Fruit fly (Drosophila melanogaster) whole organism, embryonic: ENCODE results near the gene CG13032.

ENCODE experiments used
- CG10565 ChIP-seq: fragments of 200-800 bp; sonication (Bioruptor generic); optimal IDR thresholded peaks from 3 replicates; lab custom pipeline; 2016; ENCODE audit warnings: missing biosample characterization, mild to moderate bottlenecking, missing genetic modification characterization
- CG2889 ChIP-seq: fragments of 200-800 bp; sonication (Bioruptor generic); IDR thresholded peaks from 3 replicates; pipeline ENCODE4 v1.3.6; 2022; ENCODE audit warnings: missing biosample characterization, missing genetic modification characterization
- CG33213 ChIP-seq: fragments of 200-800 bp; sonication (Bioruptor generic); optimal IDR thresholded peaks from 3 replicates; lab custom pipeline; 2016; ENCODE audit warnings: missing biosample characterization, missing genetic modification characterization
- CG8478 ChIP-seq: fragments of >200 bp; optimal IDR thresholded peaks from 2 replicates; lab custom pipeline; 2018
- CG8765 ChIP-seq: fragments of 200-800 bp; sonication (Bioruptor generic); IDR thresholded peaks from 2 replicates; pipeline ENCODE4 v1.3.6; 2022; ENCODE audit warnings: missing biosample characterization, missing genetic modification characterization
- CG9609 ChIP-seq: fragments of 200-800 bp; sonication (Bioruptor generic); optimal IDR thresholded peaks from 3 replicates; lab custom pipeline; 2016; ENCODE audit warnings: missing biosample characterization, missing genetic modification characterization
- Dll ChIP-seq: fragments of 200-800 bp; sonication (Bioruptor generic); IDR thresholded peaks from 4 replicates; pipeline ENCODE4 v1.3.6; 2022; ENCODE audit warnings: missing biosample characterization, missing genetic modification characterization; ENCODE audit not compliant: partially characterized antibody
- en ChIP-seq: fragments of 200-800 bp; sonication (Bioruptor generic); optimal IDR thresholded peaks from 2 replicates; lab custom pipeline; 2016; ENCODE audit warnings: missing biosample characterization, missing genetic modification characterization
- otp ChIP-seq: fragments of 200-800 bp; sonication (Bioruptor generic); IDR thresholded peaks from 3 replicates; pipeline ENCODE4, ENCODE4 v1.3.6; 2022; ENCODE audit warnings: missing biosample characterization, missing genetic modification characterization
- peb ChIP-seq: fragments of 200-800 bp; sonication (Bioruptor generic); IDR thresholded peaks from 2 replicates; pipeline ENCODE4 v1.3.6; 2022; ENCODE audit warnings: missing biosample characterization, missing genetic modification characterization
- ranshi ChIP-seq: fragments of 200-800 bp; sonication (Bioruptor generic); IDR thresholded peaks from 2 replicates; pipeline ENCODE4 v1.3.6; 2022; ENCODE audit warnings: missing biosample characterization, missing genetic modification characterization
- sens-2 ChIP-seq: fragments of 200-800 bp; sonication (Bioruptor generic); IDR thresholded peaks from 2 replicates; pipeline ENCODE4 v1.3.6; 2022; ENCODE audit warnings: missing biosample characterization, missing genetic modification characterization

- no peak for TF ChIP-seq Dll
- TF ChIP-seq CG8478: no peak
- no peak for TF ChIP-seq sens-2 (GFP tag; lab: Robert Waterston, UW)
- no peak for TF ChIP-seq CG33213 (GFP tag; lab: Kevin White, UChicago)
- no peak for TF ChIP-seq CG9609
- TF ChIP-seq otp: no peak
- TF ChIP-seq CG8765: no peak
- no peak for TF ChIP-seq CG2889
- no peak for TF ChIP-seq CG10565 (GFP tag; lab: Kevin White, UChicago)
- no peak for TF ChIP-seq ranshi (GFP tag; lab: Robert Waterston, UW)
- no peak for TF ChIP-seq en (GFP tag; lab: Kevin White, UChicago)
- TF ChIP-seq peb: no peak
Measured at dm6 chr3L:16634529-16634928, 39.2 kb upstream of the CG13032 start.
